Fruit fly (Drosophila melanogaster) whole organism, embryonic: Measurements from ENCODE around the gene IKKepsilon.
A peak's percentile ranks its signal among the peaks of the same experiment; 100 is the strongest.

ENCODE experiments used
- ATbp ChIP-seq: fragments of 200-800 bp; sonication (Bioruptor generic); optimal IDR thresholded peaks from 2 replicates; lab custom pipeline; 2017; ENCODE audit warnings: missing biosample characterization, mild to moderate bottlenecking, missing genetic modification characterization, missing genetic modification reagents
- Bteb2 ChIP-seq: fragments of 200-800 bp; sonication (Bioruptor generic); optimal IDR thresholded peaks from 2 replicates; lab custom pipeline; 2016; ENCODE audit warnings: missing biosample characterization, missing genetic modification characterization
- C15 ChIP-seq: fragments of 200-800 bp; sonication (Bioruptor generic); IDR thresholded peaks from 3 replicates; pipeline ENCODE4 v1.3.6; 2022; ENCODE audit warnings: missing biosample characterization, missing genetic modification characterization
- CG10462 ChIP-seq: fragments of 200-800 bp; sonication (Bioruptor generic); optimal IDR thresholded peaks from 2 replicates; lab custom pipeline; 2016; ENCODE audit warnings: missing biosample characterization, missing genetic modification characterization
- CG10565 ChIP-seq: fragments of 200-800 bp; sonication (Bioruptor generic); optimal IDR thresholded peaks from 3 replicates; lab custom pipeline; 2016; ENCODE audit warnings: missing biosample characterization, mild to moderate bottlenecking, missing genetic modification characterization
- CG11456 ChIP-seq: fragments of 200-800 bp; sonication (Bioruptor generic); IDR thresholded peaks from 3 replicates; pipeline ENCODE4 v1.3.6; 2022; ENCODE audit warnings: missing biosample characterization, missing genetic modification characterization
- CG12299 ChIP-seq: fragments of 200-800 bp; sonication (Bioruptor generic); optimal IDR thresholded peaks from 2 replicates; lab custom pipeline; 2018; ENCODE audit warnings: missing biosample characterization, mild to moderate bottlenecking, missing genetic modification characterization
- CG13424 ChIP-seq: fragments of 200-800 bp; sonication (Bioruptor generic); optimal IDR thresholded peaks from 2 replicates; lab custom pipeline; 2019; ENCODE audit warnings: missing biosample characterization, mild to moderate bottlenecking, missing genetic modification characterization, moderate library complexity
- CG14441 ChIP-seq: fragments of 200-800 bp; sonication (Bioruptor generic); IDR thresholded peaks from 2 replicates; pipeline ENCODE4 v1.3.6; 2022; ENCODE audit warnings: missing biosample characterization, missing genetic modification characterization
- CG1602 ChIP-seq: fragments of 200-800 bp; sonication (Bioruptor generic); optimal IDR thresholded peaks from 3 replicates; lab custom pipeline; 2016; ENCODE audit warnings: missing biosample characterization, missing genetic modification characterization
- CG1647 ChIP-seq: fragments of 200-800 bp; sonication (Bioruptor generic); optimal IDR thresholded peaks from 3 replicates; lab custom pipeline; 2016; ENCODE audit warnings: missing biosample characterization, missing genetic modification characterization
- CG17186 ChIP-seq: fragments of 200-800 bp; sonication (Bioruptor generic); optimal IDR thresholded peaks from 3 replicates; lab custom pipeline; 2017; ENCODE audit warnings: missing biosample characterization, missing genetic modification reagents, missing genetic modification characterization
- CG18599 ChIP-seq: fragments of 200-800 bp; sonication (Bioruptor generic); optimal IDR thresholded peaks from 3 replicates; lab custom pipeline; 2017; ENCODE audit warnings: missing biosample characterization, missing genetic modification characterization, mild to moderate bottlenecking, moderate library complexity, missing genetic modification reagents
- CG31224 ChIP-seq: fragments of 200-800 bp; sonication (Bioruptor generic); IDR thresholded peaks from 2 replicates; pipeline ENCODE4 v1.3.6; 2022; ENCODE audit warnings: missing biosample characterization, missing genetic modification characterization
- CG3163 ChIP-seq: fragments of 200-800 bp; sonication (Bioruptor generic); optimal IDR thresholded peaks from 3 replicates; lab custom pipeline; 2016; ENCODE audit warnings: missing biosample characterization, missing genetic modification characterization
- CG3281 ChIP-seq: fragments of 200-800 bp; sonication (Bioruptor generic); optimal IDR thresholded peaks from 3 replicates; lab custom pipeline; 2017; ENCODE audit warnings: missing biosample characterization, mild to moderate bottlenecking, missing genetic modification characterization
- CG42726 ChIP-seq: fragments of 200-800 bp; sonication (Bioruptor generic); IDR thresholded peaks from 2 replicates; pipeline ENCODE4 v1.3.6; 2022; ENCODE audit warnings: missing biosample characterization, missing genetic modification characterization; ENCODE audit not compliant: partially characterized antibody
- CG4282 ChIP-seq: fragments of 200-800 bp; sonication (Bioruptor generic); optimal IDR thresholded peaks from 2 replicates; lab custom pipeline; 2016; ENCODE audit warnings: missing biosample characterization, missing genetic modification characterization
- CG4854 ChIP-seq: fragments of 200-800 bp; sonication (Bioruptor generic); optimal IDR thresholded peaks from 2 replicates; lab custom pipeline; 2016; ENCODE audit warnings: missing biosample characterization, missing genetic modification characterization, inconsistent platforms
- CG8388 ChIP-seq: fragments of 200-800 bp; sonication (Bioruptor generic); optimal IDR thresholded peaks from 2 replicates; lab custom pipeline; 2019; ENCODE audit warnings: missing biosample characterization, mild to moderate bottlenecking, missing genetic modification characterization, moderate library complexity
- CG9437 ChIP-seq: fragments of 200-800 bp; sonication (Bioruptor generic); optimal IDR thresholded peaks from 2 replicates; lab custom pipeline; 2018; ENCODE audit warnings: missing biosample characterization, mild to moderate bottlenecking, missing genetic modification characterization
- CG9727 ChIP-seq: fragments of 200-800 bp; sonication (Bioruptor generic); optimal IDR thresholded peaks from 3 replicates; lab custom pipeline; 2017; ENCODE audit warnings: missing biosample characterization, mild to moderate bottlenecking, missing genetic modification characterization
- CG9876 ChIP-seq: fragments of 200-800 bp; sonication (Bioruptor generic); optimal IDR thresholded peaks from 2 replicates; lab custom pipeline; 2016; ENCODE audit warnings: missing biosample characterization, missing genetic modification characterization
- Chrac-16 ChIP-seq: fragments of 200-800 bp; sonication (Bioruptor generic); optimal IDR thresholded peaks from 3 replicates; lab custom pipeline; 2016; ENCODE audit warnings: missing biosample characterization, missing genetic modification characterization
- Dll ChIP-seq: fragments of 200-800 bp; sonication (Bioruptor generic); IDR thresholded peaks from 4 replicates; pipeline ENCODE4 v1.3.6; 2022; ENCODE audit warnings: missing biosample characterization, missing genetic modification characterization; ENCODE audit not compliant: partially characterized antibody
- Drgx ChIP-seq: fragments of 200-800 bp; sonication (Bioruptor generic); IDR thresholded peaks from 2 replicates; pipeline ENCODE4 v1.3.6; 2022; ENCODE audit warnings: missing biosample characterization, missing genetic modification characterization
- Gsc ChIP-seq: fragments of 200-800 bp; sonication (Bioruptor generic); IDR thresholded peaks from 2 replicates; pipeline ENCODE4 v1.3.6; 2022; ENCODE audit warnings: missing biosample characterization, missing genetic modification characterization
- Scr ChIP-seq: fragments of 200-800 bp; sonication (Bioruptor generic); IDR thresholded peaks from 2 replicates; pipeline ENCODE4 v1.3.6; 2022; ENCODE audit warnings: missing biosample characterization, missing genetic modification characterization; ENCODE audit not compliant: partially characterized antibody
- Sin3A ChIP-seq: fragments of >200 bp; optimal IDR thresholded peaks from 2 replicates; lab custom pipeline; 2018
- TFAM ChIP-seq: fragments of 200-800 bp; sonication (Bioruptor generic); optimal IDR thresholded peaks from 2 replicates; lab custom pipeline; 2017; ENCODE audit warnings: missing biosample characterization, missing genetic modification characterization, inconsistent platforms
- al ChIP-seq: fragments of 200-800 bp; sonication (Bioruptor generic); IDR thresholded peaks from 2 replicates; pipeline ENCODE4 v1.3.6; 2022; ENCODE audit warnings: missing biosample characterization, missing genetic modification characterization
- ash1 ChIP-seq: fragments of 200-800 bp; sonication (Bioruptor generic); optimal IDR thresholded peaks from 2 replicates; lab custom pipeline; 2018; ENCODE audit warnings: missing biosample characterization, mild to moderate bottlenecking, missing genetic modification characterization
- caup ChIP-seq: fragments of 200-800 bp; sonication (Bioruptor generic); optimal IDR thresholded peaks from 3 replicates; lab custom pipeline; 2017; ENCODE audit warnings: missing biosample characterization, mild to moderate bottlenecking, missing genetic modification characterization, moderate library complexity; ENCODE audit not compliant: severe bottlenecking
- crc ChIP-seq: fragments of 200-800 bp; sonication (Bioruptor generic); optimal IDR thresholded peaks from 2 replicates; lab custom pipeline; 2016; ENCODE audit warnings: missing biosample characterization, missing genetic modification characterization
- crol ChIP-seq: fragments of 200-800 bp; sonication (Bioruptor generic); IDR thresholded peaks from 2 replicates; pipeline ENCODE4 v1.3.6; 2022; ENCODE audit warnings: missing biosample characterization, missing genetic modification characterization
- ewg ChIP-seq: fragments of 200-800 bp; sonication (Bioruptor generic); optimal IDR thresholded peaks from 3 replicates; lab custom pipeline; 2017; ENCODE audit warnings: mild to moderate bottlenecking, missing biosample characterization, missing genetic modification reagents, missing genetic modification characterization
- eyg ChIP-seq: fragments of 200-800 bp; sonication (Bioruptor generic); optimal IDR thresholded peaks from 3 replicates; lab custom pipeline; 2016; ENCODE audit warnings: missing biosample characterization, missing genetic modification characterization
- fd96Cb ChIP-seq: fragments of 200-800 bp; sonication (Bioruptor generic); optimal IDR thresholded peaks from 2 replicates; lab custom pipeline; 2018; ENCODE audit warnings: missing biosample characterization, mild to moderate bottlenecking, missing genetic modification characterization, moderate library complexity
- fu2 ChIP-seq: fragments of 200-800 bp; sonication (Bioruptor generic); optimal IDR thresholded peaks from 2 replicates; lab custom pipeline; 2016; ENCODE audit warnings: missing biosample characterization, missing genetic modification characterization
- gce ChIP-seq: fragments of 200-800 bp; sonication (Bioruptor generic); IDR thresholded peaks from 3 replicates; pipeline ENCODE4 v1.3.6; 2022; ENCODE audit warnings: missing biosample characterization, missing genetic modification characterization
- gsb ChIP-seq: fragments of 200-800 bp; sonication (Bioruptor generic); IDR thresholded peaks from 2 replicates; pipeline ENCODE4 v1.3.6; 2022; ENCODE audit warnings: missing biosample characterization, missing genetic modification characterization
- kay ChIP-seq: fragments of 200-800 bp; sonication (Bioruptor generic); optimal IDR thresholded peaks from 2 replicates; lab custom pipeline; 2016; ENCODE audit warnings: missing biosample characterization, missing genetic modification characterization
- kni ChIP-seq: fragments of 200-800 bp; sonication (Bioruptor generic); optimal IDR thresholded peaks from 3 replicates; lab custom pipeline; 2017; ENCODE audit warnings: mild to moderate bottlenecking, missing biosample characterization, missing genetic modification reagents, missing genetic modification characterization
- lov ChIP-seq, 2 experiments: fragments of 200-800 bp in 1 of 2; fragments of >200 bp in 1 of 2; sonication (Bioruptor generic) in 1 of 2; IDR thresholded peaks in 1 of 2; optimal IDR thresholded peaks in 1 of 2; 2 replicates in 1 of 2; 3 replicates in 1 of 2; pipeline versions ENCODE4 v1.3.6 to Lab custom; 2017 to 2022; ENCODE audit warnings: missing biosample characterization in 1 of 2, missing genetic modification characterization in 1 of 2
- luna ChIP-seq: fragments of 200-800 bp; sonication (Bioruptor generic); optimal IDR thresholded peaks from 2 replicates; lab custom pipeline; 2016; ENCODE audit warnings: missing biosample characterization, missing genetic modification characterization
- mld ChIP-seq: fragments of 200-800 bp; sonication (Bioruptor generic); IDR thresholded peaks from 3 replicates; pipeline ENCODE4 v1.3.6; 2022; ENCODE audit warnings: missing biosample characterization, missing genetic modification characterization; ENCODE audit not compliant: partially characterized antibody
- nerfin-1 ChIP-seq: fragments of 200-800 bp; sonication (Bioruptor generic); optimal IDR thresholded peaks from 3 replicates; lab custom pipeline; 2019; ENCODE audit warnings: missing biosample characterization, mild to moderate bottlenecking, missing genetic modification characterization, moderate library complexity
- nerfin-2 ChIP-seq: fragments of 200-800 bp; sonication (Bioruptor generic); IDR thresholded peaks from 2 replicates; pipeline ENCODE4 v1.3.6; 2022; ENCODE audit warnings: missing biosample characterization, missing genetic modification characterization; ENCODE audit not compliant: partially characterized antibody
- org-1 ChIP-seq: fragments of 200-800 bp; sonication (Bioruptor generic); optimal IDR thresholded peaks from 2 replicates; lab custom pipeline; 2017; ENCODE audit warnings: missing biosample characterization, missing genetic modification characterization
- sna ChIP-seq: fragments of 200-800 bp; sonication (Bioruptor generic); IDR thresholded peaks from 2 replicates; pipeline ENCODE4 v1.3.6; 2022; ENCODE audit warnings: missing biosample characterization, missing genetic modification characterization; ENCODE audit not compliant: partially characterized antibody

IKKepsilon gene

DNA sequence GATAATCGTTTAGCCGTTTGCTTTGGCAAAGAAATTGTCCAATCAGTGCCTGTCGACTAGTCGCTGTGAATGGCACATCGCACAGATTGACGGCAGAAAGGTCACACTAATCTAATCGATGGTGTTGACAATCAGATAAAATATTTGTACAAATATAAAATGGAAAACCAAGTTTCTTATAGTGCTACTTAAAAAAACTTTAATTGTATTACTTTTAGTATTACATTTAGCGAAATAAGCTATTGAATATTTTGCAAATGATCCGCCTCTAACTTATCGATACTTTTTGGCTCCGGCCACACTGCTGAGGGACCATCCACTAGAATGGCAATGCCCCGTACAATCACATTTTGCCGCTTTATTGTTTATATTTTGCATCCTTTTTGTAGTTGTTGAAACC is 19.7 kb upstream of the IKKepsilon start, which contains the start of the genes brun and CG2614 (continued):
- peak; percentile 88 for TF ChIP-seq sna (GFP tag; lab: Robert Waterston, UW)
- peak; percentile 57 for TF ChIP-seq fu2 (GFP tag; lab: Kevin White, UChicago)
- TF ChIP-seq Bteb2 (GFP tag; lab: Kevin White, UChicago) = peak; percentile 73
- TF ChIP-seq kay (GFP tag; lab: Kevin White, UChicago) = peak; percentile 54
- peak; percentile 3 for TF ChIP-seq crc
- TF ChIP-seq ewg = no peak
- no peak for TF ChIP-seq Drgx (GFP tag; lab: Robert Waterston, UW)
- TF ChIP-seq gsb (GFP tag; lab: Robert Waterston, UW) = no peak
- TF ChIP-seq luna (GFP tag; lab: Kevin White, UChicago) = no peak
- TF ChIP-seq CG14441 (GFP tag; lab: Robert Waterston, UW) = peak; percentile 74
- TF ChIP-seq crol (GFP tag; lab: Robert Waterston, UW) = peak; percentile 49
- no peak for TF ChIP-seq ash1 (GFP tag; lab: Kevin White, UChicago)
- no peak for TF ChIP-seq CG12299 (tag; lab: Kevin White, UChicago)
- no peak for TF ChIP-seq CG31224 (GFP tag; lab: Robert Waterston, UW)
- TF ChIP-seq fd96Cb (tag; lab: Kevin White, UChicago) = no peak
- no peak for TF ChIP-seq nerfin-1 (tag; lab: Kevin White, UChicago)
- TF ChIP-seq Dll (GFP tag; lab: Robert Waterston, UW) = peak; percentile 95
- no peak for TF ChIP-seq CG10565
- TF ChIP-seq CG3163 = peak; percentile 24
- 0 out of 3 replicates have a peak, but pooled peaks have one; percentile 52 for TF ChIP-seq C15 (GFP tag; lab: Robert Waterston, UW)
- no peak for TF ChIP-seq ATbp
- peak; percentile 70 for TF ChIP-seq CG17186 (GFP tag; lab: Kevin White, UChicago)
- no peak for TF ChIP-seq org-1 (GFP tag; lab: Kevin White, UChicago)
- TF ChIP-seq mld (GFP tag; lab: Robert Waterston, UW) = no peak
- TF ChIP-seq CG9876 (GFP tag; lab: Kevin White, UChicago) = peak; percentile 62
- no peak for TF ChIP-seq CG8388 (GFP tag; lab: Kevin White, UChicago)
- peak; percentile 71 for TF ChIP-seq CG1647 (GFP tag; lab: Kevin White, UChicago)
- TF ChIP-seq CG4854 = peak; percentile 58
- peak; percentile 71 for TF ChIP-seq Chrac-16 (GFP tag; lab: Kevin White, UChicago)
- TF ChIP-seq CG18599 (GFP tag; lab: Kevin White, UChicago) = no peak
- TF ChIP-seq CG9727 = peak; percentile 69
- TF ChIP-seq Gsc (GFP tag; lab: Robert Waterston, UW) = no peak
- peak; percentile 99 for TF ChIP-seq Sin3A
- no peak for TF ChIP-seq kni (GFP tag; lab: Kevin White, UChicago)
- TF ChIP-seq Scr (GFP tag; lab: Robert Waterston, UW) = peak; percentile 94
- peak; percentile 77 for TF ChIP-seq CG1602 (GFP tag; lab: Kevin White, UChicago)
- no peak for TF ChIP-seq CG3281 (GFP tag; lab: Kevin White, UChicago)
- TF ChIP-seq CG10462 = peak; percentile 51
- peak; percentile 72 for TF ChIP-seq CG13424
- TF ChIP-seq CG4282 (GFP tag; lab: Kevin White, UChicago) = peak; percentile 24
- TF ChIP-seq eyg (GFP tag; lab: Kevin White, UChicago) = peak; percentile 41
- TF ChIP-seq al (GFP tag; lab: Robert Waterston, UW) = peak; percentile 74
- no peak for TF ChIP-seq CG42726 (GFP tag; lab: Robert Waterston, UW)
- no peak for TF ChIP-seq TFAM (GFP tag; lab: Kevin White, UChicago)
- peak; percentile 12 for TF ChIP-seq CG9437 (GFP tag; lab: Kevin White, UChicago)
- peak; percentile 76 for TF ChIP-seq CG11456
- no peak for TF ChIP-seq lov (optimal IDR thresholded peaks at IDR 0.05; lab: Kevin White, UChicago)
- TF ChIP-seq lov (GFP tag; IDR thresholded peaks at IDR 0.05; lab: Robert Waterston, UW) = no peak
- TF ChIP-seq nerfin-2 (GFP tag; lab: Robert Waterston, UW) = peak; percentile 69
- TF ChIP-seq gce (GFP tag; lab: Robert Waterston, UW) = no peak
- peak; percentile 32 for TF ChIP-seq caup (GFP tag; lab: Kevin White, UChicago)
